Fruit fly (Drosophila melanogaster): Measurements from ENCODE around the gene CG31441.
A peak's percentile ranks its signal among the peaks of the same experiment; 100 is the strongest.

CG31441 gene

dm6 chr3R:11226496-11226895 lies 9.6 kb upstream of the CG31441 start, which contains the start of gene CG17726 (continued):
- TF ChIP-seq CG17912 (GFP tag; optimal IDR thresholded peaks at IDR 0.05) (peak; percentile 87), ken (GFP tag; IDR thresholded peaks at IDR 0.05) (peak; percentile 96), usp (GFP tag; optimal IDR thresholded peaks at IDR 0.05) (no peak), tup (GFP tag; optimal IDR thresholded peaks at IDR 0.05) (peak; percentile 89), Hr39 (optimal IDR thresholded peaks at IDR 0.05) (no peak), Hey (tag; optimal IDR thresholded peaks at IDR 0.05) (no peak), h (optimal IDR thresholded peaks at IDR 0.05) (no peak), CG32767 (GFP tag; IDR thresholded peaks at IDR 0.05) (peak; percentile 98), CG7963 (GFP tag; IDR thresholded peaks at IDR 0.05; ENCODE audit: partially characterized antibody) (no peak), gem (tag; optimal IDR thresholded peaks at IDR 0.05) (peak; percentile 99), cad (GFP tag; optimal IDR thresholded peaks at IDR 0.05) (no peak), fd102C (GFP tag; optimal IDR thresholded peaks at IDR 0.05) (peak; percentile 91), ems (GFP tag; optimal IDR thresholded peaks at IDR 0.05) (peak; percentile 87), tll (GFP tag; optimal IDR thresholded peaks at IDR 0.05) (peak in 1 of 2 experiments; percentile 65), CG13424 (tag; optimal IDR thresholded peaks at IDR 0.05) (peak; percentile 99), shn (GFP tag; optimal IDR thresholded peaks at IDR 0.05) (peak; percentile 79), Rfx (GFP tag; IDR thresholded peaks at IDR 0.05) (peak; percentile 98), CG2199 (GFP tag; IDR thresholded peaks at IDR 0.05) (peak; percentile 94), CG12219 (GFP tag; optimal IDR thresholded peaks at IDR 0.05) (peak; percentile 95), Meics (GFP tag; optimal IDR thresholded peaks at IDR 0.05) (peak; percentile 96), CG18764 (GFP tag; optimal IDR thresholded peaks at IDR 0.05) (peak; percentile 89), CG30020 (tag; optimal IDR thresholded peaks at IDR 0.05) (peak; percentile 87), CG11695 (GFP tag; IDR thresholded peaks at IDR 0.05) (peak; percentile 98), tap (tag; optimal IDR thresholded peaks at IDR 0.05) (peak; percentile 98), CG7271 (tag; optimal IDR thresholded peaks at IDR 0.05) (peak; percentile 93), CG9437 (GFP tag; optimal IDR thresholded peaks at IDR 0.05) (peak; percentile 93), ATbp (GFP tag; optimal IDR thresholded peaks at IDR 0.05) (peak; percentile 95), CG4820 (GFP tag; optimal IDR thresholded peaks at IDR 0.05) (peak; percentile 94), CG31224 (GFP tag; IDR thresholded peaks at IDR 0.05) (peak; percentile 95), CG1024 (GFP tag; IDR thresholded peaks at IDR 0.05) (peak; percentile 95), Opbp (GFP tag; IDR thresholded peaks at IDR 0.05; ENCODE audit: partially characterized antibody) (no peak), ewg (GFP tag; optimal IDR thresholded peaks at IDR 0.05) (peak; percentile 93), p53 (GFP tag; optimal IDR thresholded peaks at IDR 0.05) (peak; percentile 56), tio (GFP tag; optimal IDR thresholded peaks at IDR 0.05) (no peak), grn (GFP tag; optimal IDR thresholded peaks at IDR 0.05) (peak; percentile 70), CG10321 (GFP tag; IDR thresholded peaks at IDR 0.05) (peak; percentile 86), exex (tag; optimal IDR thresholded peaks at IDR 0.05) (no peak), CG12744 (GFP tag; optimal IDR thresholded peaks at IDR 0.05) (peak; percentile 92), gce (GFP tag; IDR thresholded peaks at IDR 0.05) (peak; percentile 98), hbn (GFP tag; IDR thresholded peaks at IDR 0.05; ENCODE audit: partially characterized antibody) (no peak), CG14710 (tag; optimal IDR thresholded peaks at IDR 0.05) (peak; percentile 97), lilli (GFP tag; optimal IDR thresholded peaks at IDR 0.05) (peak; percentile 96), HLHmδ (GFP tag; optimal IDR thresholded peaks at IDR 0.05) (no peak), CG10147 (GFP tag; optimal IDR thresholded peaks at IDR 0.05) (peak; percentile 95), CTCF (GFP tag; optimal IDR thresholded peaks at IDR 0.05) (peak; percentile 36), gsb-n (tag; optimal IDR thresholded peaks at IDR 0.05) (peak; percentile 99), CG7556 (GFP tag; optimal IDR thresholded peaks at IDR 0.05) (peak; percentile 96), CG13894 (tag; optimal IDR thresholded peaks at IDR 0.05) (peak; percentile 94), CG8388 (GFP tag; optimal IDR thresholded peaks at IDR 0.05) (peak; percentile 98), bab2 (GFP tag; optimal IDR thresholded peaks at IDR 0.05) (peak; percentile 93), YL-1 (GFP tag; optimal IDR thresholded peaks at IDR 0.05) (peak; percentile 95), CG4617 (GFP tag; optimal IDR thresholded peaks at IDR 0.05; ENCODE audit: borderline replicate concordance) (peak; percentile 93)

Measured in whole organism, embryonic.